Worm (Caenorhabditis elegans) whole organism, mixed stage, embryonic: Measurements from ENCODE around the gene npr-15.

Experiments
- blmp-1 ChIP-seq: fragments of 150-350 bp; optimal IDR thresholded peaks from 2 replicates; lab custom pipeline; 2014; ENCODE audit warnings: missing biosample characterization, missing genetic modification characterization
- ceh-43 ChIP-seq: fragments of 200-800 bp; sonication (Bioruptor generic); optimal IDR thresholded peaks from 2 replicates; lab custom pipeline; 2018; ENCODE audit warnings: mild to moderate bottlenecking, missing genetic modification characterization, moderate library complexity, missing compliant biosample characterization
- ces-1 ChIP-seq: fragments of 150-350 bp; optimal IDR thresholded peaks from 2 replicates; lab custom pipeline; 2014; ENCODE audit warnings: missing biosample characterization, missing genetic modification reagents, missing genetic modification characterization
- cnd-1 ChIP-seq: fragments of 200-800 bp; sonication (Bioruptor generic); optimal IDR thresholded peaks from 2 replicates; lab custom pipeline; 2018; ENCODE audit warnings: mild to moderate bottlenecking, missing genetic modification characterization, missing compliant biosample characterization
- elt-3 ChIP-seq: fragments of 150-350 bp; optimal IDR thresholded peaks from 2 replicates; lab custom pipeline; 2014; ENCODE audit warnings: missing biosample characterization, missing genetic modification characterization
- nhr-12 ChIP-seq: fragments of 150-350 bp; optimal IDR thresholded peaks from 2 replicates; lab custom pipeline; 2014; ENCODE audit warnings: missing biosample characterization, missing genetic modification characterization
- nhr-2 ChIP-seq: fragments of 150-350 bp; optimal IDR thresholded peaks from 2 replicates; lab custom pipeline; 2014; ENCODE audit warnings: missing biosample characterization, missing genetic modification characterization
- nhr-237 ChIP-seq: fragments of 150-350 bp; optimal IDR thresholded peaks from 2 replicates; lab custom pipeline; 2014; ENCODE audit warnings: missing biosample characterization, missing genetic modification characterization
- nhr-28 ChIP-seq: fragments of 150-350 bp; optimal IDR thresholded peaks from 2 replicates; lab custom pipeline; 2014; ENCODE audit warnings: missing biosample characterization, missing genetic modification characterization
- nhr-76 ChIP-seq: sonication (generic microtip); optimal IDR thresholded peaks from 2 replicates; lab custom pipeline; 2017; ENCODE audit warnings: missing biosample characterization, missing genetic modification characterization
- pha-4 ChIP-seq: fragments of 150-350 bp; optimal IDR thresholded peaks from 2 replicates; lab custom pipeline; 2018; ENCODE audit warnings: missing biosample characterization, missing genetic modification reagents, missing genetic modification characterization
- sptf-1 ChIP-seq: sonication (generic microtip); optimal IDR thresholded peaks from 2 replicates; lab custom pipeline; 2017; ENCODE audit warnings: mild to moderate bottlenecking, missing genetic modification characterization, moderate library complexity, missing compliant biosample characterization
- unc-62 ChIP-seq: fragments of 150-350 bp; optimal IDR thresholded peaks from 2 replicates; lab custom pipeline; 2014; ENCODE audit warnings: missing biosample characterization, missing genetic modification reagents, missing genetic modification characterization

ce11 chrIII:3735509-3736255 lies 41.2 kb upstream of the npr-15 start:
- TF ChIP-seq ces-1 (GFP tag; lab: Kevin White, UChicago) (no peak), nhr-2 (no peak), blmp-1 (tag; lab: Kevin White, UChicago) (no peak), sptf-1 (peak; percentile 37), elt-3 (tag; lab: Kevin White, UChicago) (no peak), nhr-12 (no peak), pha-4 (no peak), ceh-43 (GFP tag; lab: Kevin White, UChicago) (no peak), nhr-237 (no peak), unc-62 (GFP tag; lab: Kevin White, UChicago) (no peak), nhr-28 (tag; lab: Kevin White, UChicago) (no peak), cnd-1 (tag; lab: Kevin White, UChicago) (no peak), nhr-76 (tag; lab: Kevin White, UChicago) (no peak)
